ENCODE assay signal across 4 worm cellular contexts in genomic region chrIV:13463889-13464288, ce11.
TF ChIP-seq lines count a peak whose summit lies in the region.
"Not testable (repeated sequence)": the region's sequence is repeated elsewhere in the genome, so short reads cannot be mapped to it uniquely, and the experiment has no call there.

No protein-coding gene starts in this region.

TF ChIP-seq in whole organism, L4 larva, 104 proteins besides CTCF, POLR2A, EP300 and RAD21:
- TF ChIP-seq lin-1 (GFP tag; IDR thresholded peaks at IDR 0.05; lab: Robert Waterston, UW) (peak; percentile 71), pha-4 (GFP tag; IDR thresholded peaks at IDR 0.05; lab: Robert Waterston, UW) (peak; percentile 39; the same call in 1 of the 2 replicates), lim-7 (GFP tag; IDR thresholded peaks at IDR 0.05; lab: Robert Waterston, UW) (peak; percentile 86), Y105C5A.15 (GFP tag; IDR thresholded peaks at IDR 0.05; lab: Robert Waterston, UW) (peak; percentile 68; the same call in 1 of the 2 replicates), mdt-29 (GFP tag; IDR thresholded peaks at IDR 0.05; lab: Robert Waterston, UW) (peak; percentile 70), madf-5 (GFP tag; IDR thresholded peaks at IDR 0.05; lab: Robert Waterston, UW) (0 out of 4 replicates have a peak, but pooled peaks of 1 of the 2 experiments have one; percentile 57), lin-38 (GFP tag; IDR thresholded peaks at IDR 0.05; lab: Robert Waterston, UW) (peak; percentile 52), snpc-1.2 (GFP tag; IDR thresholded peaks at IDR 0.05; lab: Robert Waterston, UW) (peak; percentile 80), dmd-8 (GFP tag; IDR thresholded peaks at IDR 0.05; lab: Robert Waterston, UW) (peak; percentile 67; the same call in 1 of the 2 replicates)
- TF ChIP-seq pha-4 (tag; optimal IDR thresholded peaks at IDR 0.05; lab: Kevin White, UChicago), result not testable (repeated sequence)
TF ChIP-seq in whole organism, L4 larva: peak in this region for 9; not testable (repeated sequence) for 95.

TF ChIP-seq in whole organism, early embryonic, 17 proteins besides CTCF, POLR2A, EP300 and RAD21:
- TF ChIP-seq pes-1 (GFP tag; IDR thresholded peaks at IDR 0.05; lab: Robert Waterston, UW), result peak; percentile 66; the same call in 1 of the 2 replicates
- peak; percentile 62; the same call in 1 of the 2 replicates for TF ChIP-seq flt-1 (GFP tag; IDR thresholded peaks at IDR 0.05; lab: Robert Waterston, UW)

TF ChIP-seq in whole organism, midembryonic, 9 proteins besides CTCF, POLR2A, EP300 and RAD21:
- TF ChIP-seq ref-1 (GFP tag; conservative IDR thresholded peaks at IDR 0.05; lab: Robert Waterston, UW) (peak; percentile 50; the same call in 1 of the 2 replicates), flt-1 (GFP tag; IDR thresholded peaks at IDR 0.05; lab: Robert Waterston, UW) (peak; percentile 89)
TF ChIP-seq in whole organism, midembryonic: peak in this region for 2; not testable (repeated sequence) for 7.

TF ChIP-seq in whole organism, young adult, 124 proteins besides CTCF, POLR2A, EP300 and RAD21:
- 0 out of 2 replicates have a peak, but pooled peaks have one; percentile 27 for TF ChIP-seq Y67H2A.10 (GFP tag; conservative IDR thresholded peaks at IDR 0.05; lab: Robert Waterston, UW)
- TF ChIP-seq hsf-1 (GFP tag; IDR thresholded peaks at IDR 0.05; lab: Robert Waterston, UW), result peak; percentile 99
- TF ChIP-seq ceh-58 (GFP tag; IDR thresholded peaks at IDR 0.05; lab: Robert Waterston, UW), result peak; percentile 97
- peak; percentile 78 for TF ChIP-seq dox-1 (GFP tag; IDR thresholded peaks at IDR 0.05; lab: Robert Waterston, UW)
- 0 out of 2 replicates have a peak, but pooled peaks have one; percentile 18 for TF ChIP-seq nfyb-1 (GFP tag; IDR thresholded peaks at IDR 0.05; lab: Robert Waterston, UW)
- peak; percentile 54; the same call in 1 of the 2 replicates for TF ChIP-seq Y95B8A.8 (GFP tag; IDR thresholded peaks at IDR 0.05; lab: Robert Waterston, UW)
- TF ChIP-seq ekl-4 (GFP tag; IDR thresholded peaks at IDR 0.05; lab: Robert Waterston, UW), result peak; percentile 64; the same call in 1 of the 2 replicates
- TF ChIP-seq egl-18 (GFP tag; IDR thresholded peaks at IDR 0.05; lab: Robert Waterston, UW), result peak; percentile 64; the same call in 1 of the 2 replicates
- TF ChIP-seq Y53F4B.3 (GFP tag; IDR thresholded peaks at IDR 0.05; lab: Robert Waterston, UW), result peak; percentile 67
- peak; percentile 8; the same call in 1 of the 2 replicates for TF ChIP-seq lag-1 (GFP tag; IDR thresholded peaks at IDR 0.05; lab: Robert Waterston, UW)
- peak; percentile 67 for TF ChIP-seq B0019.2 (GFP tag; conservative IDR thresholded peaks at IDR 0.05; lab: Robert Waterston, UW)
- peak; percentile 54; the same call in 1 of the 2 replicates for TF ChIP-seq pbrm-1 (GFP tag; IDR thresholded peaks at IDR 0.05; lab: Robert Waterston, UW)
- peak; percentile 88 for TF ChIP-seq Y53G8AR.9 (GFP tag; conservative IDR thresholded peaks at IDR 0.05; lab: Robert Waterston, UW)
- peak; percentile 55; the same call in 1 of the 2 replicates for TF ChIP-seq ceh-100 (GFP tag; IDR thresholded peaks at IDR 0.05; lab: Robert Waterston, UW)
- peak; percentile 85 for TF ChIP-seq rcor-1 (GFP tag; IDR thresholded peaks at IDR 0.05; lab: Robert Waterston, UW)
- peak; percentile 95 for TF ChIP-seq ceh-40 (GFP tag; IDR thresholded peaks at IDR 0.05; lab: Robert Waterston, UW)
- TF ChIP-seq aptf-3 (GFP tag; IDR thresholded peaks at IDR 0.05; lab: Robert Waterston, UW), result 0 out of 2 replicates have a peak, but pooled peaks have one; percentile 28
- 0 out of 2 replicates have a peak, but pooled peaks have one; percentile 13 for TF ChIP-seq ztf-25 (GFP tag; IDR thresholded peaks at IDR 0.05; lab: Robert Waterston, UW)
- TF ChIP-seq nfya-2 (GFP tag; IDR thresholded peaks at IDR 0.05; lab: Robert Waterston, UW), result peak; percentile 88; the same call in 1 of the 2 replicates
- TF ChIP-seq egrh-3 (GFP tag; IDR thresholded peaks at IDR 0.05; lab: Robert Waterston, UW), result peak; percentile 52; the same call in 1 of the 2 replicates
- peak; percentile 89; the same call in 1 of the 2 replicates for TF ChIP-seq bed-1 (GFP tag; IDR thresholded peaks at IDR 0.05; lab: Robert Waterston, UW)
- peak; percentile 92 for TF ChIP-seq madf-3 (GFP tag; IDR thresholded peaks at IDR 0.05; lab: Robert Waterston, UW)
- TF ChIP-seq madf-6 (GFP tag; IDR thresholded peaks at IDR 0.05; lab: Robert Waterston, UW), result peak; percentile 72
- peak; percentile 62; the same call in 1 of the 2 replicates for TF ChIP-seq F39B2.1 (GFP tag; IDR thresholded peaks at IDR 0.05; lab: Robert Waterston, UW)
- peak; percentile 66 for TF ChIP-seq D2030.7 (GFP tag; IDR thresholded peaks at IDR 0.05; lab: Robert Waterston, UW)
- TF ChIP-seq Y56A3A.18 (GFP tag; IDR thresholded peaks at IDR 0.05; lab: Robert Waterston, UW), result 0 out of 2 replicates have a peak, but pooled peaks have one; percentile 58
- peak; percentile 89 for TF ChIP-seq attf-6 (GFP tag; IDR thresholded peaks at IDR 0.05; lab: Robert Waterston, UW)
